Worm (Caenorhabditis elegans) whole organism, L2 larva: ENCODE measurements around the gene ifa-1.
A peak's percentile ranks its signal among the peaks of the same experiment; 100 is the strongest.

Experiments used
- C34F6.9 ChIP-seq: fragments of 150-350 bp; optimal IDR thresholded peaks from 2 replicates; lab custom pipeline; 2014; ENCODE audit warnings: missing biosample characterization, missing genetic modification characterization
- F13H6.1 ChIP-seq: sonication (generic microtip); optimal IDR thresholded peaks from 2 replicates; lab custom pipeline; 2016; ENCODE audit warnings: missing genetic modification characterization, missing compliant biosample characterization
- R02D3.7 ChIP-seq: fragments of 150-350 bp; optimal IDR thresholded peaks from 2 replicates; lab custom pipeline; 2014; ENCODE audit warnings: missing biosample characterization, missing genetic modification characterization
- Y55F3AM.14 ChIP-seq: fragments of 200-800 bp; sonication (Bioruptor generic); optimal IDR thresholded peaks from 2 replicates; lab custom pipeline; 2018; ENCODE audit warnings: mild to moderate bottlenecking, missing genetic modification characterization, missing compliant biosample characterization
- ZK546.5 ChIP-seq: sonication (generic microtip); optimal IDR thresholded peaks from 2 replicates; lab custom pipeline; 2017; ENCODE audit warnings: missing biosample characterization, missing genetic modification characterization
- alr-1 ChIP-seq: fragments of 150-350 bp; optimal IDR thresholded peaks from 2 replicates; lab custom pipeline; 2014; ENCODE audit warnings: missing biosample characterization, missing genetic modification characterization
- blmp-1 ChIP-seq: sonication (generic microtip); optimal IDR thresholded peaks from 2 replicates; lab custom pipeline; 2017; ENCODE audit warnings: missing genetic modification characterization, mild to moderate bottlenecking, missing compliant biosample characterization, antibody characterized with exemption, moderate library complexity; ENCODE audit not compliant: insufficient read depth
- ceh-16 ChIP-seq: fragments of 150-350 bp; optimal IDR thresholded peaks from 2 replicates; lab custom pipeline; 2014; ENCODE audit warnings: missing biosample characterization, missing genetic modification characterization
- ceh-82 ChIP-seq: fragments of 150-350 bp; optimal IDR thresholded peaks from 2 replicates; lab custom pipeline; 2014; ENCODE audit warnings: missing biosample characterization, missing genetic modification characterization
- dmd-4 ChIP-seq: sonication (generic microtip); optimal IDR thresholded peaks from 2 replicates; lab custom pipeline; 2017; ENCODE audit warnings: missing biosample characterization, missing genetic modification characterization
- egl-27 ChIP-seq: sonication (generic microtip); optimal IDR thresholded peaks from 3 replicates; lab custom pipeline; 2017; ENCODE audit warnings: missing biosample characterization, missing genetic modification reagents, missing genetic modification characterization
- elt-3 ChIP-seq: sonication (generic microtip); optimal IDR thresholded peaks from 2 replicates; lab custom pipeline; 2017; ENCODE audit warnings: missing biosample characterization, missing genetic modification characterization
- fos-1 ChIP-seq: fragments of 150-350 bp; optimal IDR thresholded peaks from 2 replicates; lab custom pipeline; 2014; ENCODE audit warnings: missing biosample characterization, missing genetic modification characterization
- gmeb-1 ChIP-seq: fragments of 150-350 bp; optimal IDR thresholded peaks from 2 replicates; lab custom pipeline; 2014; ENCODE audit warnings: missing biosample characterization, missing genetic modification characterization
- lin-39 ChIP-seq: fragments of 150-350 bp; optimal IDR thresholded peaks from 2 replicates; lab custom pipeline; 2014; ENCODE audit warnings: missing biosample characterization, missing genetic modification reagents, missing genetic modification characterization
- lsy-2 ChIP-seq, 2 experiments: fragments of 150-350 bp in 1 of 2; sonication (generic microtip) in 1 of 2; optimal IDR thresholded peaks; 2 replicates each; lab custom pipeline; 2014 to 2017; ENCODE audit warnings: missing biosample characterization in 2 of 2, missing genetic modification characterization in 2 of 2
- mab-5 ChIP-seq: fragments of 150-350 bp; optimal IDR thresholded peaks from 2 replicates; lab custom pipeline; 2014; ENCODE audit warnings: missing biosample characterization, missing genetic modification characterization
- mbf-1 ChIP-seq: sonication (generic microtip); optimal IDR thresholded peaks from 2 replicates; lab custom pipeline; 2017; ENCODE audit warnings: missing biosample characterization, missing genetic modification characterization
- nhr-129 ChIP-seq: fragments of 150-350 bp; optimal IDR thresholded peaks from 2 replicates; lab custom pipeline; 2014; ENCODE audit warnings: missing biosample characterization, missing genetic modification characterization
- nhr-21 ChIP-seq: fragments of 150-350 bp; optimal IDR thresholded peaks from 2 replicates; lab custom pipeline; 2014; ENCODE audit warnings: missing biosample characterization, missing genetic modification characterization
- nhr-6 ChIP-seq: fragments of 150-350 bp; optimal IDR thresholded peaks from 2 replicates; lab custom pipeline; 2014; ENCODE audit warnings: missing biosample characterization, missing genetic modification characterization
- peb-1 ChIP-seq: fragments of 150-350 bp; optimal IDR thresholded peaks from 2 replicates; lab custom pipeline; 2014; ENCODE audit warnings: missing biosample characterization, missing genetic modification characterization
- skn-1 ChIP-seq: sonication (generic microtip); optimal IDR thresholded peaks from 2 replicates; lab custom pipeline; 2017; ENCODE audit warnings: missing biosample characterization, missing genetic modification characterization
- sma-9 ChIP-seq, 2 experiments: fragments of 150-350 bp in 1 of 2; sonication (generic microtip) in 1 of 2; optimal IDR thresholded peaks; 2 replicates each; lab custom pipeline; 2014 to 2016; ENCODE audit warnings: missing genetic modification characterization in 2 of 2, mild to moderate bottlenecking in 1 of 2, missing biosample characterization in 1 of 2, missing compliant biosample characterization in 1 of 2, missing genetic modification reagents in 1 of 2, moderate library complexity in 1 of 2
- unc-39 ChIP-seq: fragments of 150-350 bp; optimal IDR thresholded peaks from 2 replicates; lab custom pipeline; 2014; ENCODE audit warnings: missing biosample characterization, missing genetic modification characterization
- unc-55 ChIP-seq: fragments of 150-350 bp; sonication (generic microtip); optimal IDR thresholded peaks from 3 replicates; lab custom pipeline; 2014; ENCODE audit warnings: missing biosample characterization, missing genetic modification reagents, missing genetic modification characterization
- unc-62 ChIP-seq: fragments of 150-350 bp; optimal IDR thresholded peaks from 2 replicates; lab custom pipeline; 2014; ENCODE audit warnings: missing biosample characterization, missing genetic modification reagents, missing genetic modification characterization
- zag-1 ChIP-seq: fragments of 150-350 bp; optimal IDR thresholded peaks from 2 replicates; lab custom pipeline; 2014; ENCODE audit warnings: missing biosample characterization, missing genetic modification characterization
- ztf-1 ChIP-seq: fragments of 200-800 bp; sonication (Bioruptor generic); conservative IDR thresholded peaks from 2 replicates; pipeline ENCODE4 v1.3.6; 2022; ENCODE audit warnings: missing genetic modification characterization, missing compliant biosample characterization
- ztf-11 ChIP-seq: sonication (generic microtip); optimal IDR thresholded peaks from 2 replicates; lab custom pipeline; 2017; ENCODE audit warnings: missing biosample characterization, missing genetic modification characterization

Gene ifa-1

ce11 chrX:11268970-11269369 lies 2.0 kb upstream of the ifa-1 start, which contains the start of gene C03A3.3:
Gene C03A3.3 (minus strand): TSS chrX:11269070.
- TF ChIP-seq unc-55 (GFP tag; lab: Kevin White, UChicago) (peak; percentile 31), zag-1 (tag; lab: Kevin White, UChicago) (no peak)

DNA sequence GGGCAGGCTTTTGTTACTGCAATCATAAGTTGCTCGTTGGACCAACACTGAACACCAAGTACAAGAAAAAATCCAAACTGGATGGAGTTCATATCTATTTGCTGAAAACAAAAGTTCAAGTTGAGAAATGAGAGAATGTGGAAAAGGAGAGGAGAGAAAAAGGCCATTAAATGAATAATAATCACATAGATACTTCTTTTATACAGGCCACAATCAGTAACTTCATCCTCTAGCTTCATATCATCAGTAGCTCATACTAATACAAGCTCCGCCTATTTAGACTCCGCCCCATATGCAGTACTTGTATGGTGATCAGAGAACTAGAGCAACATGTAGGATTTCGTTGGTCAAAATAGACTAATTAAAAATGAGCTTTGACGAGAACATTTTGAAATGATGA lies 8.3 kb downstream of the ifa-1 start, which contains the start of gene F38B2.2:
TSS of gene F38B2.2 (minus strand) at position 101 of the 400 bp plus-strand sequence.
- TF ChIP-seq ztf-1 (GFP tag; lab: Robert Waterston, UW) (no peak), egl-27 (no peak), lin-39 (tag; lab: Kevin White, UChicago) (no peak), gmeb-1 (tag; lab: Kevin White, UChicago) (no peak), ceh-16 (no peak), ztf-11 (tag; lab: Kevin White, UChicago) (no peak)

ce11 chrX:11281148-11281547 lies 10.2 kb downstream of the ifa-1 start, which contains the start of gene F38B2.6:
Gene F38B2.6 (minus strand): TSS chrX:11281248.
- TF ChIP-seq F13H6.1 (no peak), mab-5 (no peak), zag-1 (tag; lab: Kevin White, UChicago) (no peak), unc-62 (GFP tag; lab: Kevin White, UChicago) (no peak), nhr-6 (no peak), alr-1 (tag; lab: Kevin White, UChicago) (no peak), C34F6.9 (tag; lab: Kevin White, UChicago) (no peak), ZK546.5 (tag; lab: Kevin White, UChicago) (no peak), R02D3.7 (tag; lab: Kevin White, UChicago) (no peak), nhr-129 (no peak), lin-39 (tag; lab: Kevin White, UChicago) (no peak), elt-3 (tag; lab: Kevin White, UChicago) (no peak), ztf-11 (tag; lab: Kevin White, UChicago) (no peak), dmd-4 (tag; lab: Kevin White, UChicago) (no peak), mbf-1 (tag; lab: Kevin White, UChicago) (no peak), peb-1 (tag; lab: Kevin White, UChicago) (no peak)
- TF ChIP-seq, all 48 proteins: peak for 0

DNA sequence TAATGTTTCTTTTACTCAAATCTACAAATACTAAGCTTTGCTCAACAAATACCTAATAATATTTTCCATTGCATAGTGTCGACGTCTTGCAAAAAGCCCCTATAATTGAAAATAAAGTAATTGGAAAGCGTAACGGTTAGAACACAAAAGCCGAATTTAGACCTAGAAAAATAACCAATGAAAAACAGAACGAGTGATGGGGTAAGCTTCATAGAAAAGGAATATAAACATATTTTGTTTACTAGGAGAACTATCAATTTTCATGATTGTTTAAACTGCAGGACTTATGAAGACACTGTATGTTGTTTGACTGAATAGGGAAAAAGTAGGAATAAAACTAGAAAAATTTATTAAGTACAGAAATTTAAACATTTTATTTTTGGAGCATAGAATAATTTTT lies 15.3 kb downstream of the ifa-1 start, which contains the start of gene F38B2.3:
TSS of gene F38B2.3 (minus strand) at position 101 of the 400 bp plus-strand sequence.
- TF ChIP-seq unc-39 (tag; lab: Kevin White, UChicago) (no peak), ceh-16 (no peak), blmp-1 (tag; lab: Kevin White, UChicago) (no peak), alr-1 (tag; lab: Kevin White, UChicago) (no peak), dmd-4 (tag; lab: Kevin White, UChicago) (no peak), nhr-6 (no peak), nhr-21 (no peak)

ce11 chrX:11287617-11288016 lies 16.6 kb downstream of the ifa-1 start, which contains the start of gene F38B2.4:
Gene F38B2.4 (minus strand): TSS chrX:11287717.
- no peak for TF ChIP-seq ceh-16
- TF ChIP-seq lsy-2 (tag; optimal IDR thresholded peaks at IDR 0.05; lab: Kevin White, UChicago) = no peak
- TF ChIP-seq C34F6.9 (tag; lab: Kevin White, UChicago) = no peak

- TF ChIP-seq skn-1 (tag; lab: Kevin White, UChicago) (peak; percentile 16), unc-39 (tag; lab: Kevin White, UChicago) (no peak), Y55F3AM.14 (GFP tag; lab: Kevin White, UChicago) (no peak), sma-9 (GFP tag; optimal IDR thresholded peaks at IDR 0.05; lab: Kevin White, UChicago) (peak; percentile 19), sma-9 (tag; optimal IDR thresholded peaks at IDR 0.05; lab: Kevin White, UChicago) (no peak), ceh-82 (tag; lab: Kevin White, UChicago) (no peak), fos-1 (tag; lab: Kevin White, UChicago) (peak; percentile 87), blmp-1 (tag; lab: Kevin White, UChicago) (no peak)
Observed at ce11 chrX:11289925-11290324, 18.9 kb downstream of the ifa-1 start.
